Worm (Caenorhabditis elegans) whole organism, L4/young adult: ENCODE measurements around the gene nhr-20.
A peak's percentile ranks its signal among the peaks of the same experiment; 100 is the strongest.

Source experiments
- W03F9.2 ChIP-seq: fragments of 150-350 bp; optimal IDR thresholded peaks from 2 replicates; lab custom pipeline; 2014; ENCODE audit warnings: missing biosample characterization, missing genetic modification characterization
- dao-5 ChIP-seq: sonication (generic microtip); optimal IDR thresholded peaks from 2 replicates; lab custom pipeline; 2016; ENCODE audit warnings: missing genotype, missing genetic modification characterization, moderate library complexity, missing compliant biosample characterization
- him-1 ChIP-seq: sonication (generic microtip); optimal IDR thresholded peaks from 2 replicates; lab custom pipeline; 2016; ENCODE audit warnings: missing genotype, missing genetic modification reagents, missing genetic modification characterization, missing compliant biosample characterization

The nhr-20 gene

DNA sequence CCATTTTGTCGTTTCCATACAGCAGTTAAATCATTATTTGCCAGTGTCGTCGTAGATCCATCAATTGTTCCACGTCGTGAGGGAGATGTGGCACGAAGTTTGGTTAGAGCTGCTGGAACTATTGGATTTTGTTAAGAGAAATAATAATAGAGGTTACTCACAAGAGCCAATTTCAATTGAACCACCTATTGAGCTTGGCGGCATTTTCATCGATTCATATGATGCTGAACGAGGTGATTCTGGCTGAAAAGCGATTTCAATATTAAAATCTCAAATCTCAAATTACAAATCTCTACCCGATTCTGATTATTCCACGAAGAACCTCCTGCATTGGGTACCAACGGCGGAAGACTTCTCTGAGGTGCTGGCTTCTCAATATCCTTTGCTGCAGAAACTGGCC, 24.9 kb upstream of the nhr-20 start:
- TF ChIP-seq dao-5 (no peak), him-1 (tag; lab: Kevin White, UChicago) (no peak), W03F9.2 (tag; lab: Kevin White, UChicago) (no peak)

DNA sequence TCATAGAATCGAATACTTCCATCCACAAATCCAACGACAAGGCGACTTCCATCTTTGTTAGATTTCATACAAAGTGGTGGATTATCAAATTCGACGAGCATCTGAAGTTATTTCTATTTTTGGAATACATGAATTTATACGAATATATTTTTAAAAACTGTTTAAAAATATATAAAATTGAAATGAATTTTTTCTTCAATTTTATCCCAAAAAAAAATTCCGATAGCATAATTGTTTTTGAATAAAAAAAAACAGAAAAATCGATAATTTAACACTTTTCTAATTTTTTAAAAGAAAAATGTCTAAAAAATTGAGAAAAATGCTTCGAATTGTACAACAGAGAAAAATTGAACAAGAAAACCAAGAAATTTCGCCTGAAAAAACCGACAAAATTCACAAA, 14.6 kb upstream of the nhr-20 start, which contains the start of gene Y44F5A.1:
Gene Y44F5A.1 (minus strand): TSS at position 101 of the 400 bp plus-strand sequence.
- TF ChIP-seq W03F9.2 (tag; lab: Kevin White, UChicago) (no peak), dao-5 (no peak), him-1 (tag; lab: Kevin White, UChicago) (no peak)

DNA sequence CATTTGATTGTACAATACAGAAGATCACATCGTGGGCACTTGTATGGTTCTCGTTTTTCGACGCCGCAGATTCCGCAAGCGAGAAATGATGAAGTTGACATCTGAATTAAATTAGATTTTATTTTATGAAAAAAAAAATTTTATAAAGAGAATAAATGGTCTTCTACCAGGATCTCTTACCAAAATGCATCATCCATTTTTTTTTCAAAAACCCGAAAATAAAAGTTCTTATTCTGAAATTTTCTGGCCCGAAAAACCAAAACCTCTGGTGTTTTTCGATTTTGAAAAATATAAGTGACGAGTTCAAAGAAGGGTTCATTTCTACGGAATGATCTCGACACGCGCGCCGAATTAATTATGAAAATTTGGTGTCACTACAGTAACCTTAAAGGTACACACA, 11.3 kb upstream of the nhr-20 start, which contains the start of gene zhit-2:
Gene zhit-2 (minus strand): TSS at position 101 of the 400 bp plus-strand sequence.
- TF ChIP-seq dao-5 (no peak), W03F9.2 (tag; lab: Kevin White, UChicago) (no peak), him-1 (tag; lab: Kevin White, UChicago) (no peak)

DNA sequence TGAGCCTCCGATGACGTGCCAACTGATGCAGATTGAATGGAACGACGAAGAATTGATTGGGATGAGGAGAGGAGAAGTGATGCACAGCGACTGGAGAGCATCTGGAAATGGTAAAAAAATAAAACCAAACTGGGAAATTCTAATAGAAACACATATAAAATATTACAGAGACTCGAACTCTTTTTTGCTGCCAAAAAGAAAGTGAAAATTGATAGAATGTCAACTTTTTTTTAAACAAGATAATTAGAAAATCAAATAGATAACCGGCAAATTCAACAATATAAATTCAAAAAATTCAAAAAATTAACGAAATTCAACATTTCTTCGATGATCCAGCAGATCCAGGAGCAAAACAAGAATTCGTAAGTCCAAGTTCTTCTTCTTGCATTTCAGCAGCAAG, 10.4 kb upstream of the nhr-20 start, which contains the start of gene mrpl-21:
Gene mrpl-21 (minus strand): TSS at position 101 of the 400 bp plus-strand sequence.
- TF ChIP-seq him-1 (tag; lab: Kevin White, UChicago) (no peak), dao-5 (no peak), W03F9.2 (tag; lab: Kevin White, UChicago) (no peak)

DNA sequence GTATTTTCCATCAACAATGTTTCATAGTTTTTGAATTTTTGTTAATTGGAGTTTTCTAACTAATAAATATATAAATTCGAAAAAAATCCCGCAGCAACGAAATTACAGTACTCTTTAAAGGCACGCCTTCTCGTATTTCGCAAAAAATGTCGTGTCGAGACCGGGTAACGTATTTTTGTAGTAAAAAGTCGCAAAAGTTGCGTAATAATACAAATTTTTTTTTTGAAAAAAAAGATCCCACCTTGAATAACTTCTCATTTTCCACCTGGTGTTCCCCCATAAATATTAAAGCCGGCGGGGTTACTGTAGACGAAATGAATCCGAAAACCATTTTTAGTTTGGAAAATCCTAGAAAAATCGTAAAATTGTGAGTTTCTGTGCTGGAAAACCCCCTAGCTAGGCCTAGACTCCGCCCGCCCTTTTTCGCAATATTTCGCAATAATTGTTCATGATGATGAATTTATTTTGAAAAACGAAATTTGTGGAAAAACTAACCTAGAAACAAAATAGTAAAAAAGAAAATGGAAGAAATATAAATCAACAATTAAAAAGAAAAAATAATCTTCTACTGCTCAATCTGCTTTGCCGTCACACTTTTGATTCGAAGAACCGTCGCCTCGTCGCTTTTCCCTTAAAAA, 9.3 kb upstream of the nhr-20 start, which contains the start of gene F43C1.7:
Gene F43C1.7 (minus strand): TSS at position 351 of the 638 bp plus-strand sequence.
- TF ChIP-seq dao-5: no peak
- no peak for TF ChIP-seq W03F9.2 (tag; lab: Kevin White, UChicago)
- TF ChIP-seq him-1 (tag; lab: Kevin White, UChicago): no peak

DNA sequence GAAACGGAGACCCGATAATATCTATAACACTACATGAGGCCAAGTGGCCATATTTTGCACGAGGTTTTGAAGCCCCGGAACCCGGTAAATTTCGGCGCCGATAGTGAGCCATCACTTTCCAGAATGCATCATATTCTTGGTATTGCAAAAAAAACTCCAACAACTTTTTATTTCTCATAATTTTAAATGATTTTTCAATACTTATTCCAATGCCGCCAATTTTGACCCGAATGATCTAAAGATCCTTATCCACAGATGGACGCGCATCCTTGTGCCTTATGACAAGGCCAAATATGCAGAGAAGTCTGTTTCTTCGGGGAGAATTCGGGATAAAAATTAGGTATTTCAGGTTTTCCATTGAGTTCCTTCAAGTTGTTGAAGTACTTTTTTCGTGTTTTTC, 8.2 kb upstream of the nhr-20 start:
- TF ChIP-seq dao-5: no peak

DNA sequence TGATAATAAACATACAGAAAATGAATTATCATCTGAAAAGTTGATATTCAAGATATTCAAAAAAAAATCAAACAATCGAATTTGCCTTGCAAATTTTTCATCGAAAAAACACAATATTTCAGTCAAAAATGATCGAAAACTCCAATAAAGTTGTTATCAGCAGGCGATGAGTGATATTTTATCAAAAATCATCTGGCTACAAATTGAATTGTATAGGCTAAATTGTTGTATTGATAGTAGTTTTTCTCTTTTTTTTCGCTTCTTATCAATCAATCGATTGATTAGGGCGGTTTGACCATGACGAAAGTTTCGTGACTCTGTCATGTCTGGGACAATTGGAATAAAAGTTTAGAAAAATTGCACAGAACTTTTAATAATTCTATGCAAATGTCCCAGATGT, 7.1 kb upstream of the nhr-20 start:
- TF ChIP-seq dao-5 (no peak), him-1 (tag; lab: Kevin White, UChicago) (no peak), W03F9.2 (tag; lab: Kevin White, UChicago) (no peak)

DNA sequence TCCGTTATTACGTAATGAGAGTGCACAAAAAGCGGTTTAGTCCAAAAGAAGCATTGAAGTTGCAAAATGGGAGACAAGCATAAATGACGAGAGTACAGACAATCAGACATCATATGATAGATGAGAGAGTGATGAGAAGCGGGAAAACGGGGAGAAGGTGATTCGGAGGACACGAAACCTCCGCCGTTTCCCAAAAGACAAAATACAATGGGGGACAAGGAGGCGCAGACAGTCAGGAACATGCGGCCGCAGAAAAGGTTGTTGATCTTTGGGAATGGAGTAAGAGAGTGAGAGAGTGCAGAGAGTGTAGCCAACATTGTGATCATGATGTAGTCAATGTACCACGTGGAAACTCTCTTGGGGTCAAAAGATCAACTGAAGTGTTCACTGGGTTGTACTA, 4.6 kb upstream of the nhr-20 start:
- TF ChIP-seq him-1 (tag; lab: Kevin White, UChicago) (peak; percentile 31), W03F9.2 (tag; lab: Kevin White, UChicago) (peak; percentile 68), dao-5 (no peak)

DNA sequence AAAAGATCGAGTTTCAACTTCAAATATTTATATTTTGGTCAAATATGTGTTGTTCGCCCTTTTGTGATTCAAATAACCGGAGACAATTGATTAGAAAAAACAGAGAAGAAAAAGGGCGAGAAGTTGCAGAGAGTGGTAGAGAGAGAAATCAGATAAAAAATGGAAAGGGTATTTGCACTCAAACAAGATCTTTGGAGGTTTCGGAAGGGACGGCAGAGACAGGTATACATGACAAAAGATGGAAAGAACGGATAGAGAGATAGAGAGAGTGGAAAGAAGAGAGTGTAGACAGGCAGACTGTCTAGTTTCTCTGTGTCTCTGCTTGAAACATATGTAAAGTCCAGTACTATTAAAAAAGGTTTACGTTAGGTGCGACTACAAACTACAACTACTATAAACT, 3.2 kb upstream of the nhr-20 start:
- no peak for TF ChIP-seq dao-5
- TF ChIP-seq him-1 (tag; lab: Kevin White, UChicago): no peak
- no peak for TF ChIP-seq W03F9.2 (tag; lab: Kevin White, UChicago)

DNA sequence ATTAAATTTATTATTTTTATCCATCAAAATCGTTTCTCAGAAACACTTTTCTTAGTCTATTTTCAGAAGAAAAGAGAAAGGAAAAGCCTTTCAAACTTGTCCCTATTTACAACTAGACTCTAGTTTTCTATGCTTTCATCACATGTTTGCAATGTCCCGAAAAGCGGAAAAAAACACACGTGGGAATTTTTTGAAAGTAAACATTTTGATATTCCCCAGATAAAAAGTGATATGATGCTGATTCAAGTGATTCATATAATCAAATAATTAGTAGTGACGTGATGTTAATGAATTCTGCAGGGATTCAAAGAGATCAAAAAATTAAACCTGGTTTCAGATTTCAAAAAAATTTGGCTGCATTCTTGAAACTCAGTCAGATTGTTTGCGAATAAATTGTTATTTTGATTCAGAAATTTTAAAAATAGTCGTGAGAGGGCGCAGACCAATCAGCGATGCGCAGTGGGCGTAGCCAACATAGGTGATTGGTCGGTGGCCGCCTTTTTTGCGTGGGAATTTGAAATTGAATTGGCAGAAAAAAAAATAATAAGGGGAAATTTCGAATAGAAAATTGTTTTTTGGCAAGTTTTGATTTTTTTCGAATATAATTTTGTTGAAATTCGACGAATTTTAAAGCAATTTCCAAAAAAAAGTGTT, 1.8 kb upstream of the nhr-20 start:
- TF ChIP-seq dao-5 (no peak), W03F9.2 (tag; lab: Kevin White, UChicago) (no peak)

DNA sequence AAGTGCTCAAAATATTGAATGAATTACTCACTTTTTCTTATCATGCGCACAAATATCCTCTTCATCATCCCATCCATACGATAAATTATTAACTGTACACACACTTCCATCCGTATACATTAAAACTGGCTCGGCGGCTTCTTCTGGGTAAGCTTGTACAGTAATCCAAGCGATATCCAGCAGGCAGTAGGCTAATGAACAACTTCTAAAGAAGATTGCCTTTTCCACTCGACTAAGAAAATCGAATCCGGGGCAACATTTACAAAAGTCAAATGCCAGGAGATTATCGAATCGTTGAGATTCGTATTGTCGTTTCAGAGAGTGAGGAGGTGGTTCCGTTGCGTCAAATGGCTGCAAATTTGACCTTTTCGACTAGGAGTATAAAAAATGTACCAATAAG, 1.6 kb downstream of the nhr-20 start:
- TF ChIP-seq W03F9.2 (tag; lab: Kevin White, UChicago) (no peak), him-1 (tag; lab: Kevin White, UChicago) (no peak)

DNA sequence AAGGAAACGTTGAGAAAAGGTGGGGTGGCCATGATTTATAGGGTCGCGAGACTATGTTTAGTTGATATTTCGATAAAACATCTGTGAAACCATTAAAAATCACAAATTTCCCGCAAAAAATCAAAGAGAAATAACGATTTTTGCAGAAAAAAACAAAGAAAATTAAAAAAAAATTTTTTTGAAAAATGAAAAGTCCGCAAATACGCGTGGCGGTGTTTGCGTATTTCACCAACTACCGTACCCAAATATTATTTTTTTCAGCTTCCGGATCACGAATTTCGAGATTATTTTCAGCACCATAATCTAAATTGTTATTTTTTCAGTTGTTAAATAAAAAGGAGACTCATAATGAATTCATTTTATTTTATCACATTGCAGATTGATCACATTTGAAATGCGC, 2.9 kb downstream of the nhr-20 start:
- no peak for TF ChIP-seq dao-5
- TF ChIP-seq him-1 (tag; lab: Kevin White, UChicago): no peak
- no peak for TF ChIP-seq W03F9.2 (tag; lab: Kevin White, UChicago)

DNA sequence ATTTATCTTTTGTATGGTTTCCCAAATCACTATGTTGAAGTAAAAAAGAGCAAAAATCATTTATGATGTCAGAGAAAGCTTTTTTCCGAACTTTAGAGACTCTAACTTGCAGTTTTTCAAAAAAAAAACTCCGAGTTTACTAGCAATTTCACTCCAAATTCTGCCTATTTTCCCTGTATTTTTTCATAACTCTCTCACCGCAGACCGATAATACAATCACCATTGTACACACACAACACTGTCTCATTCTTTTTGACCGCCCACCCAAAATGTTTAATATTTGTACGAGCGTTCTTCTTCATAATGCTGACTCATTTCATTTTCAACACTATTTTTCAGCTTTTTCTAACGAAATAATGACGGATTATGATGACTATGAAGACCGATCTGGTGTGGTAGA, 4.2 kb downstream of the nhr-20 start, which contains the start of gene F43C1.5:
Gene F43C1.5 (plus strand): TSS at position 301 of the 400 bp plus-strand sequence.
- no peak for TF ChIP-seq him-1 (tag; lab: Kevin White, UChicago)
- no peak for TF ChIP-seq dao-5
- TF ChIP-seq W03F9.2 (tag; lab: Kevin White, UChicago): no peak

DNA sequence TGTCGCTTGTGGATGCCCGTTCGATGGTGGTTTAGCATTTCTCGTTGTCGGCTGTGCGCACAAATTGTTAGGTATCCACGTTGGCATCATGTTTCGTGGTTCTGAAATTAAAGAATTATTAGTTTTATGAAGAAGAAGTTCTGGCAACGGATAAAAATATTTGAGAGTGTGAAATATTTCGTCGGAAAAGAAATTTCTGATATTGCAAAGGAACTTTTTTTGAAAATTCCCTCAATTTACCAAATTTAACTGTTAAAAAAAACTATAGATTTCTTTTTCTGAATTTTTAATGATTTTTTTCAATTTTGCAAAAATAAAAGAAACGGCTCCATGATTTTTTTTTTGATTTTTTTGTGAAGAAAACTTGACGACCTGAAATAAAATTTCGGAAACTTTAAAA, 5.0 kb downstream of the nhr-20 start, which contains the start of gene mpk-1:
Gene mpk-1 (minus strand): TSS at position 101 of the 400 bp plus-strand sequence.
- TF ChIP-seq him-1 (tag; lab: Kevin White, UChicago): no peak
- no peak for TF ChIP-seq dao-5
- TF ChIP-seq W03F9.2 (tag; lab: Kevin White, UChicago): no peak
